Worm (Caenorhabditis elegans) whole organism, young adult: ENCODE results near the gene B0280.17.

Experiments
- B0019.2 ChIP-seq: fragments of 200-800 bp; sonication (Bioruptor generic); conservative IDR thresholded peaks from 2 replicates; pipeline ENCODE4 v1.3.6; 2022; ENCODE audit warnings: missing genetic modification reagents, missing genetic modification characterization, missing compliant biosample characterization
- B0035.1 ChIP-seq: sonication (generic microtip); optimal IDR thresholded peaks from 2 replicates; lab custom pipeline; 2016; ENCODE audit warnings: missing genetic modification characterization, mild to moderate bottlenecking, missing compliant biosample characterization, missing genotype, missing genetic modification reagents
- B0261.1 ChIP-seq: sonication (generic microtip); optimal IDR thresholded peaks from 2 replicates; lab custom pipeline; 2016; ENCODE audit warnings: mild to moderate bottlenecking, missing genetic modification characterization, moderate library complexity, missing compliant biosample characterization
- F22D6.2 ChIP-seq: sonication (generic microtip); optimal IDR thresholded peaks from 2 replicates; lab custom pipeline; 2016; ENCODE audit warnings: mild to moderate bottlenecking, missing genetic modification characterization, missing compliant biosample characterization
- F55B11.4 ChIP-seq: sonication (generic microtip); optimal IDR thresholded peaks from 2 replicates; lab custom pipeline; 2016; ENCODE audit warnings: missing compliant biosample characterization, missing genetic modification characterization, borderline replicate concordance; ENCODE audit not compliant: insufficient read depth
- T26A5.8 ChIP-seq: sonication (generic microtip); optimal IDR thresholded peaks from 2 replicates; lab custom pipeline; 2016; ENCODE audit warnings: missing genetic modification characterization, missing compliant biosample characterization
- Y56A3A.18 ChIP-seq: fragments of 200-800 bp; sonication (Bioruptor generic); IDR thresholded peaks from 2 replicates; pipeline ENCODE4 v1.3.6; 2022; ENCODE audit warnings: missing genetic modification reagents, missing genetic modification characterization, missing compliant biosample characterization
- Y79H2A.3 ChIP-seq: fragments of 200-800 bp; sonication (Bioruptor generic); conservative IDR thresholded peaks from 2 replicates; pipeline ENCODE4 v1.3.6; 2022; ENCODE audit warnings: missing genetic modification reagents, missing genetic modification characterization, missing compliant biosample characterization
- akir-1 ChIP-seq: fragments of 200-800 bp; sonication (Bioruptor generic); optimal IDR thresholded peaks from 2 replicates; lab custom pipeline; 2018; ENCODE audit warnings: mild to moderate bottlenecking, missing genetic modification characterization, moderate library complexity, missing compliant biosample characterization
- attf-5 ChIP-seq: fragments of 200-800 bp; sonication (Bioruptor generic); optimal IDR thresholded peaks from 2 replicates; lab custom pipeline; 2018; ENCODE audit warnings: mild to moderate bottlenecking, missing genetic modification characterization, missing compliant biosample characterization
- bed-2 ChIP-seq: fragments of 200-800 bp; sonication (Bioruptor generic); IDR thresholded peaks from 2 replicates; pipeline ENCODE4 v1.3.6; 2022; ENCODE audit warnings: missing genetic modification reagents, missing genetic modification characterization, missing compliant biosample characterization
- ccch-3 ChIP-seq: fragments of 200-800 bp; sonication (Bioruptor generic); optimal IDR thresholded peaks from 2 replicates; lab custom pipeline; 2018; ENCODE audit warnings: mild to moderate bottlenecking, missing genetic modification characterization, missing compliant biosample characterization
- ceh-100 ChIP-seq: fragments of 200-800 bp; sonication (Bioruptor generic); IDR thresholded peaks from 2 replicates; pipeline ENCODE4 v1.3.6; 2022; ENCODE audit warnings: missing genetic modification reagents, missing genetic modification characterization, missing compliant biosample characterization
- ceh-40 ChIP-seq: fragments of 200-800 bp; sonication (Bioruptor generic); IDR thresholded peaks from 2 replicates; pipeline ENCODE4 v1.3.6; 2022; ENCODE audit warnings: missing genetic modification characterization, missing compliant biosample characterization
- die-1 ChIP-seq: sonication (generic microtip); optimal IDR thresholded peaks from 2 replicates; lab custom pipeline; 2016; ENCODE audit warnings: missing genotype, mild to moderate bottlenecking, missing genetic modification characterization, missing compliant biosample characterization
- dpff-1 ChIP-seq: sonication (generic microtip); optimal IDR thresholded peaks from 2 replicates; lab custom pipeline; 2017; ENCODE audit warnings: mild to moderate bottlenecking, missing genetic modification characterization, missing compliant biosample characterization
- egl-18 ChIP-seq: fragments of 200-800 bp; sonication (Bioruptor generic); IDR thresholded peaks from 2 replicates; pipeline ENCODE4 v1.3.6; 2022; ENCODE audit warnings: missing genetic modification reagents, missing genetic modification characterization, missing compliant biosample characterization
- egl-44 ChIP-seq: fragments of 200-800 bp; sonication (Bioruptor generic); IDR thresholded peaks from 2 replicates; pipeline ENCODE4 v1.3.6; 2022; ENCODE audit warnings: missing genetic modification reagents, missing genetic modification characterization, missing compliant biosample characterization
- ekl-4 ChIP-seq: fragments of 200-800 bp; sonication (Bioruptor generic); IDR thresholded peaks from 2 replicates; pipeline ENCODE4 v1.3.6; 2022; ENCODE audit warnings: missing genetic modification reagents, missing genetic modification characterization, missing compliant biosample characterization
- ets-4 ChIP-seq: fragments of 200-800 bp; sonication (Bioruptor generic); optimal IDR thresholded peaks from 2 replicates; lab custom pipeline; 2018; ENCODE audit warnings: mild to moderate bottlenecking, missing genetic modification characterization, missing compliant biosample characterization
- gei-17 ChIP-seq: fragments of 200-800 bp; sonication (Bioruptor generic); optimal IDR thresholded peaks from 2 replicates; lab custom pipeline; 2018; ENCODE audit warnings: mild to moderate bottlenecking, missing genetic modification characterization, missing compliant biosample characterization
- hlh-26 ChIP-seq: fragments of 200-800 bp; sonication (Bioruptor generic); conservative IDR thresholded peaks from 2 replicates; pipeline ENCODE4 v1.3.6; 2022; ENCODE audit warnings: missing genetic modification reagents, missing genetic modification characterization, missing compliant biosample characterization
- hmg-1.2 ChIP-seq: fragments of 200-800 bp; sonication (Bioruptor generic); IDR thresholded peaks from 2 replicates; pipeline ENCODE4 v1.3.6; 2022; ENCODE audit warnings: missing genetic modification reagents, missing genetic modification characterization, missing compliant biosample characterization
- hsf-1 ChIP-seq: fragments of 200-800 bp; sonication (Bioruptor generic); IDR thresholded peaks from 2 replicates; pipeline ENCODE4 v1.3.6; 2022; ENCODE audit warnings: missing genetic modification reagents, missing genetic modification characterization, missing compliant biosample characterization
- lag-1 ChIP-seq: fragments of 200-800 bp; sonication (Bioruptor generic); IDR thresholded peaks from 2 replicates; pipeline ENCODE4 v1.3.6; 2022; ENCODE audit warnings: missing genetic modification reagents, missing genetic modification characterization, missing compliant biosample characterization
- let-526 ChIP-seq: fragments of 200-800 bp; sonication (Bioruptor generic); IDR thresholded peaks from 2 replicates; pipeline ENCODE4 v1.3.6; 2022; ENCODE audit warnings: missing genetic modification reagents, missing genetic modification characterization, missing compliant biosample characterization
- lin-26 ChIP-seq: fragments of 200-800 bp; sonication (Bioruptor generic); IDR thresholded peaks from 2 replicates; pipeline ENCODE4 v1.3.6; 2022; ENCODE audit warnings: missing genetic modification reagents, missing genetic modification characterization, missing compliant biosample characterization
- lin-40 ChIP-seq: sonication (generic microtip); optimal IDR thresholded peaks from 2 replicates; lab custom pipeline; 2016; ENCODE audit warnings: missing genetic modification characterization, mild to moderate bottlenecking, missing compliant biosample characterization, missing genotype, missing genetic modification reagents
- lsy-27 ChIP-seq: sonication (generic microtip); optimal IDR thresholded peaks from 2 replicates; lab custom pipeline; 2017; ENCODE audit warnings: missing genetic modification characterization, mild to moderate bottlenecking, missing compliant biosample characterization, antibody characterized with exemption, missing genotype, borderline replicate concordance; ENCODE audit not compliant: insufficient read depth
- madf-3 ChIP-seq: fragments of 200-800 bp; sonication (Bioruptor generic); IDR thresholded peaks from 2 replicates; pipeline ENCODE4 v1.3.6; 2022; ENCODE audit warnings: missing genetic modification reagents, missing genetic modification characterization, missing compliant biosample characterization
- madf-6 ChIP-seq: fragments of 200-800 bp; sonication (Bioruptor generic); IDR thresholded peaks from 2 replicates; pipeline ENCODE4 v1.3.6; 2022; ENCODE audit warnings: missing genetic modification reagents, missing genetic modification characterization, missing compliant biosample characterization
- madf-8 ChIP-seq: fragments of 200-800 bp; sonication (Bioruptor generic); conservative IDR thresholded peaks from 2 replicates; pipeline ENCODE4 v1.3.6; 2022; ENCODE audit warnings: missing genetic modification reagents, missing genetic modification characterization, missing compliant biosample characterization
- nfya-1 ChIP-seq: sonication (generic microtip); optimal IDR thresholded peaks from 2 replicates; lab custom pipeline; 2017; ENCODE audit warnings: antibody characterized with exemption, missing compliant biosample characterization, missing genetic modification characterization, borderline replicate concordance; ENCODE audit not compliant: insufficient read depth
- nhr-120 ChIP-seq: fragments of 200-800 bp; sonication (Bioruptor generic); IDR thresholded peaks from 2 replicates; pipeline ENCODE4 v1.3.6; 2022; ENCODE audit warnings: missing genetic modification characterization, missing compliant biosample characterization
- nhr-27 ChIP-seq: fragments of 200-800 bp; sonication (Bioruptor generic); optimal IDR thresholded peaks from 2 replicates; lab custom pipeline; 2018; ENCODE audit warnings: mild to moderate bottlenecking, missing genetic modification characterization, moderate library complexity, missing compliant biosample characterization
- nhr-80 ChIP-seq: sonication (generic microtip); optimal IDR thresholded peaks from 2 replicates; lab custom pipeline; 2016; ENCODE audit warnings: missing genetic modification characterization, missing compliant biosample characterization
- sea-2 ChIP-seq: fragments of 200-800 bp; sonication (Bioruptor generic); IDR thresholded peaks from 2 replicates; pipeline ENCODE4 v1.3.6; 2022; ENCODE audit warnings: missing genetic modification characterization, missing compliant biosample characterization
- snpc-1.3 ChIP-seq: sonication (generic microtip); optimal IDR thresholded peaks from 2 replicates; lab custom pipeline; 2017; ENCODE audit warnings: missing genetic modification characterization, mild to moderate bottlenecking, missing compliant biosample characterization, antibody characterized with exemption, moderate library complexity, missing genotype, missing genetic modification reagents; ENCODE audit not compliant: insufficient read depth
- snpc-3.4 ChIP-seq: sonication (generic microtip); optimal IDR thresholded peaks from 2 replicates; lab custom pipeline; 2017; ENCODE audit warnings: missing genetic modification characterization, mild to moderate bottlenecking, missing compliant biosample characterization, antibody characterized with exemption, moderate library complexity, missing genotype, missing genetic modification reagents
- snpc-4 ChIP-seq, 5 experiments: fragments of 150-350 bp in 1 of 5; sonication (generic microtip) in 4 of 5; optimal IDR thresholded peaks; 2 replicates each; lab custom pipeline; 2014 to 2018; ENCODE audit warnings: missing genetic modification characterization in 5 of 5, missing biosample characterization in 3 of 5, antibody characterized with exemption in 2 of 5, mild to moderate bottlenecking in 2 of 5, missing compliant biosample characterization in 2 of 5, missing genotype in 2 of 5, moderate library complexity in 2 of 5, missing genetic modification reagents in 1 of 5
- somi-1 ChIP-seq: fragments of 200-800 bp; sonication (Bioruptor generic); optimal IDR thresholded peaks from 2 replicates; lab custom pipeline; 2018; ENCODE audit warnings: mild to moderate bottlenecking, missing genetic modification characterization, missing compliant biosample characterization
- sptf-2 ChIP-seq: fragments of 200-800 bp; sonication (Bioruptor generic); optimal IDR thresholded peaks from 2 replicates; lab custom pipeline; 2018; ENCODE audit warnings: mild to moderate bottlenecking, missing genetic modification characterization, missing compliant biosample characterization
- tbp1 ChIP-seq: fragments of 200-800 bp; sonication (Bioruptor generic); optimal IDR thresholded peaks from 2 replicates; lab custom pipeline; 2018; ENCODE audit warnings: mild to moderate bottlenecking, missing genetic modification characterization, missing compliant biosample characterization
- zfh-2 ChIP-seq: fragments of 200-800 bp; sonication (Bioruptor generic); conservative IDR thresholded peaks from 2 replicates; pipeline ENCODE4 v1.3.6; 2022; ENCODE audit warnings: missing genetic modification reagents, missing genetic modification characterization, missing compliant biosample characterization
- zim-3 ChIP-seq: sonication (generic microtip); optimal IDR thresholded peaks from 2 replicates; lab custom pipeline; 2017; ENCODE audit warnings: mild to moderate bottlenecking, missing genetic modification characterization, moderate library complexity, missing compliant biosample characterization
- ztf-22 ChIP-seq: fragments of 200-800 bp; sonication (Bioruptor generic); optimal IDR thresholded peaks from 2 replicates; lab custom pipeline; 2018; ENCODE audit warnings: mild to moderate bottlenecking, missing genetic modification characterization, moderate library complexity, missing compliant biosample characterization
- ztf-3 ChIP-seq: fragments of 200-800 bp; sonication (Bioruptor generic); optimal IDR thresholded peaks from 2 replicates; lab custom pipeline; 2018; ENCODE audit warnings: mild to moderate bottlenecking, missing genetic modification characterization, missing compliant biosample characterization
- ztf-6 ChIP-seq: fragments of 200-800 bp; sonication (Bioruptor generic); IDR thresholded peaks from 2 replicates; pipeline ENCODE4 v1.3.6; 2022; ENCODE audit warnings: missing genetic modification reagents, missing genetic modification characterization, missing compliant biosample characterization

Gene B0280.17

DNA sequence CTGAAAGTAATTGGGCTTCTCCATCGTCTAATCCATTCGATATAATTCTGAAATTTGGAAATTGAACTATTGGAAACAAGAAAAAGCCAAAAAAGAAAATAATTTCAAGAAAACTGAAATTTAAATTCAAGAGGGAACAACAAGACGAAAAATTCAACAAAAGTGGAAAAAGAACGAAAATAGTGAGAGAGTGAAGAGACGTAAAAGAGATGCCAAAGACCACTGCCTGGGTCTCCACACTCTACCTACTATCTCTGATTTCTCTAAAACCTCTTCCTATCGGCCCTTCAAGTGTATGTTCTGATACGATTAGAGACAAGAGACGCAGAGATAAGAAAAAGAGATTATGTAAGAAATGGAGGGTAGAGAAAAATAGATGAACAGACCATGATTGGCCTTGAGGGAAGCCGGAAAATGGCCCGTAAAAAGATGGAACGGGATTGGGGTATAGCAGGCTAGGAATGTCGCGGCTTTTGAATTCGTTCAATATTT is 17.9 kb upstream of the B0280.17 start, which contains the start of gene ogt-1 (continued):
- TF ChIP-seq ztf-3 (no peak), lag-1 (no peak), hsf-1 (GFP tag; lab: Robert Waterston, UW) (0 out of 2 replicates have a peak, but pooled peaks have one; percentile 6), nfya-1 (tag; lab: Kevin White, UChicago) (no peak), F55B11.4 (tag; lab: Kevin White, UChicago) (no peak), akir-1 (GFP tag; lab: Kevin White, UChicago) (no peak), lin-40 (tag; lab: Kevin White, UChicago) (peak; percentile 84), sea-2 (GFP tag; lab: Robert Waterston, UW) (no peak), let-526 (GFP tag; lab: Robert Waterston, UW) (no peak), madf-6 (no peak), sptf-2 (GFP tag; lab: Kevin White, UChicago) (no peak), bed-2 (no peak), lsy-27 (tag; lab: Kevin White, UChicago) (no peak), madf-8 (GFP tag; lab: Robert Waterston, UW) (no peak), zfh-2 (GFP tag; lab: Robert Waterston, UW) (no peak), B0019.2 (no peak), Y56A3A.18 (GFP tag; lab: Robert Waterston, UW) (no peak), zim-3 (tag; lab: Kevin White, UChicago) (no peak), nhr-120 (no peak), snpc-4 (GFP tag; optimal IDR thresholded peaks at IDR 0.05; lab: Kevin White, UChicago) (no peak), snpc-4 (tag; optimal IDR thresholded peaks at IDR 0.05; lab: Kevin White, UChicago) (peak in 2 of 4 experiments; percentile 56 to 69), lin-26 (no peak), snpc-3.4 (tag; lab: Kevin White, UChicago) (peak; percentile 64), ceh-100 (GFP tag; lab: Robert Waterston, UW) (no peak), dpff-1 (tag; lab: Kevin White, UChicago) (no peak), ztf-22 (GFP tag; lab: Kevin White, UChicago) (no peak), ceh-40 (GFP tag; lab: Robert Waterston, UW) (no peak), gei-17 (GFP tag; lab: Kevin White, UChicago) (peak; percentile 32), snpc-1.3 (no peak), hlh-26 (GFP tag; lab: Robert Waterston, UW) (no peak), egl-18 (GFP tag; lab: Robert Waterston, UW) (no peak), attf-5 (GFP tag; lab: Kevin White, UChicago) (peak; percentile 44), ccch-3 (GFP tag; lab: Kevin White, UChicago) (no peak), die-1 (peak; percentile 15), Y79H2A.3 (GFP tag; lab: Robert Waterston, UW) (no peak), ekl-4 (GFP tag; lab: Robert Waterston, UW) (peak; percentile 69), egl-44 (no peak), B0035.1 (tag; lab: Kevin White, UChicago) (no peak), madf-3 (GFP tag; lab: Robert Waterston, UW) (no peak), ets-4 (GFP tag; lab: Kevin White, UChicago) (no peak), tbp1 (GFP tag; lab: Kevin White, UChicago) (peak; percentile 52), T26A5.8 (tag; lab: Kevin White, UChicago) (no peak), B0261.1 (tag; lab: Kevin White, UChicago) (no peak), somi-1 (GFP tag; lab: Kevin White, UChicago) (no peak), nhr-27 (tag; lab: Kevin White, UChicago) (no peak), ztf-6 (GFP tag; lab: Robert Waterston, UW) (no peak), nhr-80 (tag; lab: Kevin White, UChicago) (peak; percentile 4), F22D6.2 (tag; lab: Kevin White, UChicago) (no peak), hmg-1.2 (GFP tag; lab: Robert Waterston, UW) (peak; percentile 89)
